Worm (Caenorhabditis elegans) whole organism, L4 larva: Measurements from ENCODE around the gene Y38A10A.11.

ENCODE experiments used
- F37D6.2 ChIP-seq: sonication (generic microtip); optimal IDR thresholded peaks from 2 replicates; lab custom pipeline; 2016; ENCODE audit warnings: mild to moderate bottlenecking, missing genetic modification characterization, missing compliant biosample characterization
- Y105C5A.15 ChIP-seq: fragments of 200-800 bp; sonication (Bioruptor generic); IDR thresholded peaks from 2 replicates; pipeline ENCODE4 v1.3.6; 2022; ENCODE audit warnings: missing genetic modification characterization, missing compliant biosample characterization
- Y48G9A.11 ChIP-seq: fragments of 200-800 bp; sonication (Bioruptor generic); IDR thresholded peaks from 2 replicates; pipeline ENCODE4 v1.3.6; 2022; ENCODE audit warnings: missing genetic modification reagents, missing genetic modification characterization, missing compliant biosample characterization
- Y5F2A.4 ChIP-seq: fragments of 200-800 bp; sonication (Bioruptor generic); optimal IDR thresholded peaks from 2 replicates; lab custom pipeline; 2018; ENCODE audit warnings: mild to moderate bottlenecking, missing genetic modification characterization, missing compliant biosample characterization
- Y75B8A.6 ChIP-seq: fragments of 200-800 bp; sonication (Bioruptor generic); IDR thresholded peaks from 2 replicates; pipeline ENCODE4 v1.3.6; 2022; ENCODE audit warnings: missing genetic modification reagents, missing genetic modification characterization, missing compliant biosample characterization
- ZK337.2 ChIP-seq: fragments of 200-800 bp; sonication (Bioruptor generic); IDR thresholded peaks from 2 replicates; pipeline ENCODE4 v1.3.6; 2022; ENCODE audit warnings: missing genetic modification reagents, missing genetic modification characterization, missing compliant biosample characterization
- ZK546.5 ChIP-seq, 2 experiments: sonication (generic microtip); optimal IDR thresholded peaks; 2 replicates each; lab custom pipeline; 2017; ENCODE audit warnings: missing biosample characterization in 2 of 2, missing genetic modification characterization in 2 of 2
- aha-1 ChIP-seq: fragments of 150-350 bp; peaks from one replicate; lab custom pipeline; 2014; ENCODE audit warnings: missing biosample characterization, missing genetic modification characterization
- aly-2 ChIP-seq: sonication (generic microtip); optimal IDR thresholded peaks from 2 replicates; lab custom pipeline; 2018; ENCODE audit warnings: missing biosample characterization, missing genetic modification characterization
- attf-4 ChIP-seq: sonication (generic microtip); optimal IDR thresholded peaks from 3 replicates; lab custom pipeline; 2017; ENCODE audit warnings: missing biosample characterization, missing genetic modification characterization
- ceh-20 ChIP-seq: fragments of 200-800 bp; sonication (Bioruptor generic); IDR thresholded peaks from 2 replicates; pipeline ENCODE4 v1.3.6; 2022; ENCODE audit warnings: missing genetic modification reagents, missing genetic modification characterization, missing compliant biosample characterization
- ceh-44 ChIP-seq: fragments of 200-800 bp; sonication (Bioruptor generic); IDR thresholded peaks from 2 replicates; pipeline ENCODE4 v1.3.6; 2022; ENCODE audit warnings: missing genetic modification reagents, missing genetic modification characterization, missing compliant biosample characterization
- ces-1 ChIP-seq: fragments of 150-350 bp; sonication (generic microtip); optimal IDR thresholded peaks from 4 replicates; lab custom pipeline; 2014; ENCODE audit warnings: missing biosample characterization, missing genetic modification reagents, missing genetic modification characterization
- ctbp-1 ChIP-seq: fragments of 200-800 bp; sonication (Bioruptor generic); IDR thresholded peaks from 2 replicates; pipeline ENCODE4 v1.3.6; 2022; ENCODE audit warnings: missing genetic modification reagents, missing genetic modification characterization, missing compliant biosample characterization
- daf-12 ChIP-seq: fragments of 150-350 bp; optimal IDR thresholded peaks from 2 replicates; lab custom pipeline; 2014; ENCODE audit warnings: missing biosample characterization, missing genetic modification reagents, missing genetic modification characterization
- daf-19 ChIP-seq: fragments of 200-800 bp; sonication (Bioruptor generic); conservative IDR thresholded peaks from 2 replicates; pipeline ENCODE4 v1.3.6; 2022; ENCODE audit warnings: missing genetic modification characterization, missing compliant biosample characterization
- dmd-6 ChIP-seq: fragments of 200-800 bp; sonication (Bioruptor generic); IDR thresholded peaks from 2 replicates; pipeline ENCODE4 v1.3.6; 2022; ENCODE audit warnings: missing genetic modification reagents, missing genetic modification characterization, missing compliant biosample characterization
- dmd-8 ChIP-seq: fragments of 200-800 bp; sonication (Bioruptor generic); IDR thresholded peaks from 2 replicates; pipeline ENCODE4 v1.3.6; 2022; ENCODE audit warnings: missing genetic modification characterization, missing compliant biosample characterization
- dpl-1 ChIP-seq: fragments of 150-350 bp; optimal IDR thresholded peaks from 2 replicates; lab custom pipeline; 2014; ENCODE audit warnings: missing biosample characterization, missing genetic modification reagents, missing genetic modification characterization
- fkh-10 ChIP-seq: fragments of 150-350 bp; optimal IDR thresholded peaks from 2 replicates; lab custom pipeline; 2014; ENCODE audit warnings: missing biosample characterization, missing genetic modification reagents, missing genetic modification characterization
- fos-1 ChIP-seq: fragments of 150-350 bp; optimal IDR thresholded peaks from 2 replicates; lab custom pipeline; 2014; ENCODE audit warnings: missing biosample characterization, missing genetic modification characterization
- gei-8 ChIP-seq: fragments of 200-800 bp; sonication (Bioruptor generic); optimal IDR thresholded peaks from 2 replicates; lab custom pipeline; 2018; ENCODE audit warnings: mild to moderate bottlenecking, missing genetic modification characterization, missing compliant biosample characterization
- lin-1 ChIP-seq: fragments of 200-800 bp; sonication (Bioruptor generic); IDR thresholded peaks from 2 replicates; pipeline ENCODE4 v1.3.6; 2022; ENCODE audit warnings: missing genetic modification reagents, missing genetic modification characterization, missing compliant biosample characterization
- lin-39 ChIP-seq: fragments of 150-350 bp; optimal IDR thresholded peaks from 2 replicates; lab custom pipeline; 2014; ENCODE audit warnings: missing biosample characterization, missing genetic modification reagents, missing genetic modification characterization
- lir-3 ChIP-seq: sonication (generic microtip); optimal IDR thresholded peaks from 2 replicates; lab custom pipeline; 2016; ENCODE audit warnings: mild to moderate bottlenecking, missing genetic modification characterization, missing compliant biosample characterization
- mdl-1 ChIP-seq, 2 experiments: fragments of 150-350 bp in 1 of 2; sonication (generic microtip) in 1 of 2; optimal IDR thresholded peaks; 2 replicates each; lab custom pipeline; 2014 to 2017; ENCODE audit warnings: missing biosample characterization in 2 of 2, missing genetic modification characterization in 2 of 2
- mdt-29 ChIP-seq: fragments of 200-800 bp; sonication (Bioruptor generic); IDR thresholded peaks from 2 replicates; pipeline ENCODE4 v1.3.6; 2022; ENCODE audit warnings: missing genetic modification reagents, missing genetic modification characterization, missing compliant biosample characterization
- mxl-2 ChIP-seq: fragments of 200-800 bp; sonication (Bioruptor generic); conservative IDR thresholded peaks from 2 replicates; pipeline ENCODE4 v1.3.6; 2022; ENCODE audit warnings: missing genetic modification reagents, missing genetic modification characterization, missing compliant biosample characterization
- mxl-3 ChIP-seq: fragments of 200-800 bp; sonication (Bioruptor generic); optimal IDR thresholded peaks from 2 replicates; lab custom pipeline; 2018; ENCODE audit warnings: mild to moderate bottlenecking, missing genetic modification characterization, missing compliant biosample characterization
- nhr-10 ChIP-seq: fragments of 150-350 bp; optimal IDR thresholded peaks from 2 replicates; lab custom pipeline; 2014; ENCODE audit warnings: missing biosample characterization, missing genetic modification characterization
- nhr-102 ChIP-seq: sonication (generic microtip); optimal IDR thresholded peaks from 2 replicates; lab custom pipeline; 2016; ENCODE audit warnings: mild to moderate bottlenecking, missing genetic modification characterization, moderate library complexity, missing compliant biosample characterization
- nhr-111 ChIP-seq: fragments of 200-800 bp; sonication (Bioruptor generic); optimal IDR thresholded peaks from 2 replicates; lab custom pipeline; 2018; ENCODE audit warnings: mild to moderate bottlenecking, missing genetic modification characterization, missing compliant biosample characterization
- nhr-237 ChIP-seq: sonication (generic microtip); optimal IDR thresholded peaks from 2 replicates; lab custom pipeline; 2017; ENCODE audit warnings: missing biosample characterization, missing genetic modification characterization
- nhr-41 ChIP-seq: fragments of 200-800 bp; sonication (Bioruptor generic); IDR thresholded peaks from 2 replicates; pipeline ENCODE4 v1.3.6; 2022; ENCODE audit warnings: missing genetic modification reagents, missing genetic modification characterization, missing compliant biosample characterization
- nhr-42 ChIP-seq: fragments of 200-800 bp; sonication (Bioruptor generic); IDR thresholded peaks from 2 replicates; pipeline ENCODE4 v1.3.6; 2022; ENCODE audit warnings: missing genetic modification characterization, missing compliant biosample characterization
- nhr-48 ChIP-seq: sonication (generic microtip); optimal IDR thresholded peaks from 2 replicates; lab custom pipeline; 2016; ENCODE audit warnings: mild to moderate bottlenecking, missing genetic modification characterization, missing compliant biosample characterization
- pha-4 ChIP-seq, 2 experiments: fragments of 150-350 bp in 1 of 2; fragments of 200-800 bp in 1 of 2; sonication (Bioruptor generic) in 1 of 2; IDR thresholded peaks in 1 of 2; optimal IDR thresholded peaks in 1 of 2; 2 replicates each; pipeline versions ENCODE4 v1.3.6 to Lab custom; 2014 to 2022; ENCODE audit warnings: missing genetic modification characterization in 2 of 2, missing genetic modification reagents in 2 of 2, missing biosample characterization in 1 of 2, missing compliant biosample characterization in 1 of 2
- pqm-1 ChIP-seq: sonication (generic microtip); optimal IDR thresholded peaks from 2 replicates; lab custom pipeline; 2017; ENCODE audit warnings: missing biosample characterization, missing genetic modification characterization
- rbr-2 ChIP-seq: sonication (generic microtip); optimal IDR thresholded peaks from 2 replicates; lab custom pipeline; 2016; ENCODE audit warnings: missing genotype, missing genetic modification characterization, missing compliant biosample characterization
- sdz-12 ChIP-seq: fragments of 200-800 bp; sonication (Bioruptor generic); optimal IDR thresholded peaks from 2 replicates; lab custom pipeline; 2018; ENCODE audit warnings: mild to moderate bottlenecking, missing genetic modification characterization, missing compliant biosample characterization
- skn-1 ChIP-seq: fragments of 150-350 bp; optimal IDR thresholded peaks from 2 replicates; lab custom pipeline; 2014; ENCODE audit warnings: missing biosample characterization, missing genetic modification characterization
- snpc-4 ChIP-seq: fragments of 150-350 bp; optimal IDR thresholded peaks from 2 replicates; lab custom pipeline; 2014; ENCODE audit warnings: missing biosample characterization, missing genetic modification characterization
- tag-97 ChIP-seq: fragments of 200-800 bp; sonication (Bioruptor generic); IDR thresholded peaks from 2 replicates; pipeline ENCODE4 v1.3.6; 2022; ENCODE audit warnings: missing genetic modification characterization, missing compliant biosample characterization
- tra-1 ChIP-seq: fragments of 200-800 bp; sonication (Bioruptor generic); IDR thresholded peaks from 2 replicates; pipeline ENCODE4 v1.3.6; 2022; ENCODE audit warnings: missing genetic modification reagents, missing genetic modification characterization, missing compliant biosample characterization
- unc-130 ChIP-seq: sonication (generic microtip); optimal IDR thresholded peaks from 2 replicates; lab custom pipeline; 2016; ENCODE audit warnings: missing genetic modification reagents, missing genetic modification characterization, missing compliant biosample characterization
- unc-62 ChIP-seq, 3 experiments: fragments of 150-350 bp in 1 of 3; sonication (generic microtip); optimal IDR thresholded peaks in 2 of 3; peaks in 1 of 3; 1 replicate in 1 of 3; 2 replicates in 2 of 3; lab custom pipeline; 2014 to 2017; ENCODE audit warnings: missing biosample characterization in 3 of 3, missing genetic modification characterization in 3 of 3, missing genetic modification reagents in 3 of 3, missing genotype in 1 of 3
- vab-7 ChIP-seq: fragments of 200-800 bp; sonication (Bioruptor generic); IDR thresholded peaks from 2 replicates; pipeline ENCODE4 v1.3.6; 2022; ENCODE audit warnings: missing genetic modification reagents, missing genetic modification characterization, missing compliant biosample characterization
- zfp-2 ChIP-seq: sonication (generic microtip); optimal IDR thresholded peaks from 2 replicates; lab custom pipeline; 2016; ENCODE audit warnings: mild to moderate bottlenecking, missing genetic modification characterization, missing compliant biosample characterization
- zfp-3 ChIP-seq: fragments of 200-800 bp; sonication (Bioruptor generic); conservative IDR thresholded peaks from 2 replicates; pipeline ENCODE4 v1.3.6; 2022; ENCODE audit warnings: missing genetic modification reagents, missing genetic modification characterization, missing compliant biosample characterization
- ztf-11 ChIP-seq: fragments of 150-350 bp; optimal IDR thresholded peaks from 2 replicates; lab custom pipeline; 2014; ENCODE audit warnings: missing biosample characterization, missing genetic modification characterization
- ztf-7 ChIP-seq: fragments of 150-350 bp; optimal IDR thresholded peaks from 2 replicates; lab custom pipeline; 2014; ENCODE audit warnings: missing biosample characterization, missing genetic modification characterization

The Y38A10A.11 gene

ce11 chrV:6053188-6053687, 50.1 kb downstream of the Y38A10A.11 start, which contains the start of gene seip-1 (continued):
- TF ChIP-seq unc-62 (GFP tag; optimal IDR thresholded peaks at IDR 0.05 in 1 of 2; lab: Kevin White, UChicago) (peak in 1 of 2 experiments; percentile 98), unc-62 (tag; optimal IDR thresholded peaks at IDR 0.05; lab: Kevin White, UChicago) (no peak), ztf-7 (tag; lab: Kevin White, UChicago) (no peak), ZK337.2 (GFP tag; lab: Robert Waterston, UW) (no peak), skn-1 (tag; lab: Kevin White, UChicago) (no peak), ceh-44 (GFP tag; lab: Robert Waterston, UW) (no peak), pqm-1 (tag; lab: Kevin White, UChicago) (peak; percentile 46), daf-19 (no peak), daf-12 (tag; lab: Kevin White, UChicago) (no peak), nhr-111 (no peak), Y5F2A.4 (GFP tag; lab: Kevin White, UChicago) (no peak), ZK546.5 (tag; optimal IDR thresholded peaks at IDR 0.05; lab: Kevin White, UChicago) (no peak), ceh-20 (GFP tag; lab: Robert Waterston, UW) (peak; percentile 72), mxl-3 (GFP tag; lab: Kevin White, UChicago) (no peak), Y75B8A.6 (GFP tag; lab: Robert Waterston, UW) (no peak), gei-8 (GFP tag; lab: Kevin White, UChicago) (no peak), nhr-237 (tag; lab: Kevin White, UChicago) (no peak), nhr-48 (peak; percentile 52), fos-1 (tag; lab: Kevin White, UChicago) (no peak), mdl-1 (tag; optimal IDR thresholded peaks at IDR 0.05; lab: Kevin White, UChicago) (peak in 1 of 2 experiments; percentile 73), rbr-2 (tag; lab: Kevin White, UChicago) (peak; percentile 85), fkh-10 (GFP tag; lab: Kevin White, UChicago) (peak; percentile 77), lir-3 (tag; lab: Kevin White, UChicago) (no peak), vab-7 (GFP tag; lab: Robert Waterston, UW) (no peak), Y48G9A.11 (GFP tag; lab: Robert Waterston, UW) (no peak), aha-1 (tag; lab: Kevin White, UChicago) (peak; percentile 29), sdz-12 (GFP tag; lab: Kevin White, UChicago) (no peak), pha-4 (GFP tag; IDR thresholded peaks at IDR 0.05; lab: Robert Waterston, UW) (no peak; the same call in 1 of the 2 replicates), pha-4 (tag; optimal IDR thresholded peaks at IDR 0.05; lab: Kevin White, UChicago) (peak; percentile 90), nhr-41 (GFP tag; lab: Robert Waterston, UW) (no peak), dmd-6 (no peak; the same call in 1 of the 2 replicates), mxl-2 (GFP tag; lab: Robert Waterston, UW) (no peak), zfp-2 (tag; lab: Kevin White, UChicago) (no peak), lin-1 (peak; percentile 94), lin-39 (tag; lab: Kevin White, UChicago) (no peak), snpc-4 (tag; lab: Kevin White, UChicago) (no peak), tra-1 (GFP tag; lab: Robert Waterston, UW) (peak; percentile 60; the same call in 1 of the 2 replicates), mdt-29 (no peak), attf-4 (no peak), F37D6.2 (peak; percentile 37), dpl-1 (GFP tag; lab: Kevin White, UChicago) (peak; percentile 78), aly-2 (tag; lab: Kevin White, UChicago) (no peak), nhr-102 (tag; lab: Kevin White, UChicago) (peak; percentile 44), tag-97 (GFP tag; lab: Robert Waterston, UW) (no peak), unc-130 (GFP tag; lab: Kevin White, UChicago) (peak; percentile 14), ztf-11 (tag; lab: Kevin White, UChicago) (no peak), ces-1 (GFP tag; lab: Kevin White, UChicago) (no peak), Y105C5A.15 (GFP tag; lab: Robert Waterston, UW) (no peak), nhr-42 (GFP tag; lab: Robert Waterston, UW) (no peak), ctbp-1 (GFP tag; lab: Robert Waterston, UW) (peak; percentile 71), dmd-8 (GFP tag; lab: Robert Waterston, UW) (no peak), nhr-10 (peak; percentile 11), zfp-3 (GFP tag; lab: Robert Waterston, UW) (no peak)
